Worm (Caenorhabditis elegans): ENCODE results near the gene Y27F2A.9.
"Not testable (repeated sequence)": the region's sequence is repeated elsewhere in the genome, so short reads cannot be mapped to it uniquely, and the experiment has no call there.

Y27F2A.9 gene

DNA sequence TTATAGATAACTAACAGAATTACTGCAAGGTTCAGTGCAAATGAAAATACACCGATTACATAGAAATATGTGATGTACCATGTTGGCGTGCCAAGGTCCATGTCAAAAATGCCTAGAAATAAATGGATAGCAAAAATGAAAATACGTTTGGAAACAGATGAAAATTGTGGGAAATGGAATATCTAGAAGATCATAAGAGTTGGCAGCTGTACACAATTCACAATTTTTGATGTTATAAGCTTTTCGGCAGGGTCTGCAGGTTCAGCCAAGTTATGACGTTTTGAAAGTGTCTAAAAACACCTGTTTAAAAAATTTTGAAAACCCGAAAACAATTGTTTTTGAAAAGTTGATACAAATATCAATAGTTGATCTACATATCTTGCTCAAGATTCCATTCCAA, 46.9 kb downstream of the Y27F2A.9 start, which contains the start of gene sri-43:
Gene sri-43, minus strand, starts transcription at position 101 of the 400 bp plus-strand sequence.
- not testable (repeated sequence) for TF ChIP-seq ama-1 (optimal IDR thresholded peaks at IDR 0.05); hlh-13 (GFP tag; optimal IDR thresholded peaks at IDR 0.05); unc-3 (GFP tag; conservative IDR thresholded peaks at IDR 0.05); unc-3 (tag; optimal IDR thresholded peaks at IDR 0.05)

DNA sequence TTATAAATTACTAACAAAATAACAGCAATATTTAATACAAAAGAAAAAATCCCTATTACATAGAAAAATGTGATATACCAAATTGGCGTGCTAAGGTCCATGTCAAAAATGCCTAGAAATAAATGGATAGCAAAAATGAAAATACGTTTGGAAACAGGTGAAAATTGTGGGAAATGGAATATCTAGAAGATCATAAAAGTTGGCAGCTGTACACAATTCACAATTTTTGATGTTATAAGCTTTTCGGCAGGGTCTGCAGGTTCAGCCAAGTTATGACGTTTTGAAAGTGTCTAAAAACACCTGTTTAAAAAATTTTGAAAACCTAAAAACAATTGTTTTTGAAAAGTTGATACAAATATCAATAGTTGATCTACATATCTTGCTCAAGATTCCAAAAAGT, 48.6 kb downstream of the Y27F2A.9 start, which contains the start of gene sri-42:
Gene sri-42, minus strand, starts transcription at position 101 of the 400 bp plus-strand sequence.
- not testable (repeated sequence) for TF ChIP-seq ets-4, ceh-2, pat-9 (tag; optimal IDR thresholded peaks at IDR 0.05)
